Fruit fly (Drosophila melanogaster) whole organism, prepupa: ENCODE data around the gene CG2652.

Source experiments
- Blimp-1 ChIP-seq: fragments of 200-800 bp; sonication (Bioruptor generic); optimal IDR thresholded peaks from 3 replicates; lab custom pipeline; 2017; ENCODE audit warnings: missing biosample characterization, missing genetic modification characterization, mild to moderate bottlenecking, moderate library complexity, missing genetic modification reagents
- Eip75B ChIP-seq: fragments of 200-800 bp; sonication (Bioruptor generic); optimal IDR thresholded peaks from 3 replicates; lab custom pipeline; 2016; ENCODE audit warnings: missing biosample characterization, missing genetic modification characterization
- acj6 ChIP-seq: fragments of 200-800 bp; sonication (Bioruptor generic); optimal IDR thresholded peaks from 3 replicates; lab custom pipeline; 2016; ENCODE audit warnings: missing biosample characterization, missing genetic modification characterization

dm6 chrX:2635075-2635643, 47.6 kb downstream of the CG2652 start:
- TF ChIP-seq Eip75B (GFP tag; lab: Kevin White, UChicago) (no peak), Blimp-1 (no peak), acj6 (GFP tag; lab: Kevin White, UChicago) (no peak)
